Fruit fly (Drosophila melanogaster) whole organism: ENCODE measurements around the gene CG45116.
"Not testable (repeated sequence)": the region's sequence is repeated elsewhere in the genome, so short reads cannot be mapped to it uniquely, and the experiment has no call there.

Source experiments
- CG8478 ChIP-seq: fragments of >200 bp; optimal IDR thresholded peaks from 2 replicates; lab custom pipeline; 2018; ENCODE audit warnings: inconsistent platforms
- Dll ChIP-seq: fragments of >200 bp; optimal IDR thresholded peaks from 2 replicates; lab custom pipeline; 2017
- EcR ChIP-seq, 2 experiments: fragments of >200 bp; optimal IDR thresholded peaks; 2 replicates each; lab custom pipeline; 2017; ENCODE audit warnings: missing biosample characterization in 2 of 2, missing genetic modification characterization in 2 of 2, missing genetic modification reagents in 2 of 2
- pan ChIP-seq: fragments of >200 bp; optimal IDR thresholded peaks from 2 replicates; lab custom pipeline; 2017
- psq ChIP-seq: fragments of >200 bp; optimal IDR thresholded peaks from 2 replicates; lab custom pipeline; 2017
- usp ChIP-seq: fragments of >200 bp; optimal IDR thresholded peaks from 2 replicates; lab custom pipeline; 2017; ENCODE audit warnings: missing biosample characterization, missing genetic modification characterization, mixed read lengths

CG45116 gene

DNA sequence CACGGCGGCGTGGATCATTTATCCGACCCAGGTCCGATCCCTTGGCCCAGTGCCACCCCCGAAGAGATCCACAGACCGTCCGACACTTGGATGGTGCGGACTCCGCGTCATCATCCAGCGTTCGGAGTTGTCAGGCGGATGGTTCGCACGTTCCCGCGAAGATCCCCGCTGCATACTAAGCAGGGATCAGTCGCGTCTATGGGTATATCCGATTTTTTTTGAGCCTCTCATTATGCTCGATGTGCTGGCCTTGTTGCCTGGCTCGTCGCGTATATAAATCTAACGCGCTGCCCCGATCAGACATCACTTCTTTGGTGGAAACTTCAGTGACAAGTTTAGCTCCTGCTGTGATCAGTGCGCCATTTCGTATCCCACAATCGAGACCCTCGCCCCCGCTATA, 12.6 kb downstream of the CG45116 start, which contains the start of gene CG11370:
TSS of gene CG11370 (plus strand) at position 301 of the 400 bp plus-strand sequence.
- TF ChIP-seq Dll (lab: Kevin White, UChicago) (no peak), pan (lab: Kevin White, UChicago) (no peak), psq (no peak), usp (GFP tag; lab: Kevin White, UChicago) (no peak), EcR (GFP tag; optimal IDR thresholded peaks at IDR 0.05; lab: Kevin White, UChicago) (no peak), CG8478 (no peak)

DNA sequence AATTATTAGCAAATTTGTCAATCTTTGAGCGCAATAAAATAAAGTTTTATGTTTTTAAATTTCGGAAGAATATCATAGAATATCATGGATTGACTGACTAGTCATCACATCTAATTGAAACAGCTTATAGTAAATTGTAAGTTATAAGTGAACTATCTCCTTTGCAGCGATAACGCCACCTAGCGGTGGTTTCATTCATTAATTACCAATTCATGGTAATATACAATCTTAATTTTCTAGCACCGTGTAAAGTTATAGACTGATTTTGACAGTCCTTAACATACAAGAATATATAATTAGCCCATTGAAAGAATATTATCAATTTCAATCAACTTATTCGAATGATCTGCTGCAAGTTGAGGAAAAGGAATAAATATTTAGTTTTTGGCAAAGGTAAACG, 14.4 kb downstream of the CG45116 start:
- TF ChIP-seq psq (no peak), usp (GFP tag; lab: Kevin White, UChicago) (no peak), EcR (GFP tag; optimal IDR thresholded peaks at IDR 0.05; lab: Kevin White, UChicago) (no peak), CG8478 (no peak), Dll (lab: Kevin White, UChicago) (no peak), pan (lab: Kevin White, UChicago) (no peak)

dm6 chr3L:22717137-22717767, 18.0 kb downstream of the CG45116 start, which contains the start of the genes ArfGAP3 and CG32452:
Gene ArfGAP3, minus strand, starts transcription at chr3L:22717577.
Gene CG32452, plus strand, starts transcription at chr3L:22717728.
- TF ChIP-seq usp (GFP tag; lab: Kevin White, UChicago): no peak
- no peak for TF ChIP-seq pan (lab: Kevin White, UChicago)
- no peak for TF ChIP-seq Dll (lab: Kevin White, UChicago)
- no peak for TF ChIP-seq psq
- TF ChIP-seq EcR (GFP tag; optimal IDR thresholded peaks at IDR 0.05; lab: Kevin White, UChicago): no peak
- no peak for TF ChIP-seq CG8478

DNA sequence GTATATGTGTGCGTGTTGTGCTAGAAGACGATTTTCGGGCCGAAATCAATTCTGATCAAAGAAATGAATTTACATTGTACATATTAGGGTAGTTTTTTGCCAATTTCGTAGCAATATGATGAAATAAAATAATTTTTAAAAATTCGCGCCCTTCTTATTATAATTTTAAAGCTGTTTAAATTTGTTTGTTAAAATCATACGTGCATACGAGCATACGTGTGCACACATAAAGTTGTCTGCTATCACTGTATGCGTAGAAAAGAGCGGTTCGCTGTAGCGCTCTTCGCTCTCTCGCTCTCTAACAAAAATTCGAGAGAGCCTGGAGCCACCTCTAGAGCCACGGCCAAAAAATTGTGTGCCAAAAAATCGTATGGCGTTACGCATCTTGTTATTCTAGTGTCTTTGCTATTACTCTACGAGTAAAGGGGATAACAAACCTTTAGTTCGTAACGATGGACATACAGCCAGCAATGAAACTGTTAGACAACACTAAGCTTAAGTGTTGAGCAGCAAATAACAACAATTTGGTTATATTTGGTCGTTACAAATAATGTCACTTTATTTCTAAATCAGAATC, 21.5 kb downstream of the CG45116 start, which contains the start of gene mael:
TSS of gene mael (plus strand) at position 510 of the 577 bp plus-strand sequence.
- not testable (repeated sequence) for TF ChIP-seq usp (GFP tag; lab: Kevin White, UChicago); Dll (lab: Kevin White, UChicago); psq

- TF ChIP-seq usp (GFP tag; lab: Kevin White, UChicago) (no peak), pan (lab: Kevin White, UChicago) (no peak), CG8478 (no peak), psq (no peak), Dll (lab: Kevin White, UChicago) (no peak), EcR (GFP tag; optimal IDR thresholded peaks at IDR 0.05; lab: Kevin White, UChicago) (no peak)
Measured at dm6 chr3L:22721991-22722390, 22.8 kb downstream of the CG45116 start, which contains the start of gene CG14451. Gene CG14451, minus strand, starts transcription at chr3L:22722091.

DNA sequence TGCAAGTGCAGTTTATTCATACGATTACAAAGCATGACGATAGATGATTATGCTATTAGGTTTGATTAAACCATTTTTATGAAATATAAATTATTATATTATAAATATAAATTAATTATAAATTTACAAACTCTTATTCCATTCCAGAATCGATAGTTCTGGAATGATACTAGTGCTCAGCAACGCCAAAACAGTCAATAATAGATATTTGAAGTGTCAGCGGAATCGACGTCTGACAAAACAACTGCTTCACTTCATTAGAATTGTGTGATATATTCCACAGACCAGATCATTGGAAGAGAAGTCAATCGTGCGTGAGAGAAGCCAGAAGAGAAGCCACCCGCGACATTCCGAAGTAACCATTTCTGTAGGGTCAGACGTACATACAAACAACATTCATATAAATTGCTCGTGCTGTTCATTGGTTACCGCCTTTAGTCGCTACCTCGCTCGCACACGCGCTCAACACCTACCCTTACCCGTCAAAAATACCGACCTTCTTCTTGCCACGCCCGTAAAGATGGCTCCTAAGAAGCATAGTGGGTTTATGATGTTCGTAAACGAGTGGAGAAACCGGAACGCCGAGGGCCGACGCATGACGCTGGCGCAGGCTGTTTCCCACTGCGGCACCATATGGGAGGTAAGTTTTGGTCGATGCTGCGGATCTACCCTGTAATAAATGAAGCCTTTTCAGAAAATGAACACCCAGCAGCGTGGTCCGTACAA, 25.0 kb downstream of the CG45116 start:
- TF ChIP-seq pan (lab: Kevin White, UChicago): no peak
- TF ChIP-seq CG8478: no peak
- no peak for TF ChIP-seq Dll (lab: Kevin White, UChicago)
- no peak for TF ChIP-seq usp (GFP tag; lab: Kevin White, UChicago)
- TF ChIP-seq EcR (GFP tag; optimal IDR thresholded peaks at IDR 0.05; lab: Kevin White, UChicago): no peak
- no peak for TF ChIP-seq psq

- TF ChIP-seq psq (no peak), pan (lab: Kevin White, UChicago) (no peak), EcR (GFP tag; optimal IDR thresholded peaks at IDR 0.05; lab: Kevin White, UChicago) (no peak), Dll (lab: Kevin White, UChicago) (no peak), usp (GFP tag; lab: Kevin White, UChicago) (no peak), CG8478 (no peak)
Measured at dm6 chr3L:22727739-22728335, 28.6 kb downstream of the CG45116 start, which contains the start of the genes CG14450 and CG11367. Gene CG14450, minus strand, starts transcription at chr3L:22727789. Gene CG11367, plus strand, starts transcription at chr3L:22728111.

DNA sequence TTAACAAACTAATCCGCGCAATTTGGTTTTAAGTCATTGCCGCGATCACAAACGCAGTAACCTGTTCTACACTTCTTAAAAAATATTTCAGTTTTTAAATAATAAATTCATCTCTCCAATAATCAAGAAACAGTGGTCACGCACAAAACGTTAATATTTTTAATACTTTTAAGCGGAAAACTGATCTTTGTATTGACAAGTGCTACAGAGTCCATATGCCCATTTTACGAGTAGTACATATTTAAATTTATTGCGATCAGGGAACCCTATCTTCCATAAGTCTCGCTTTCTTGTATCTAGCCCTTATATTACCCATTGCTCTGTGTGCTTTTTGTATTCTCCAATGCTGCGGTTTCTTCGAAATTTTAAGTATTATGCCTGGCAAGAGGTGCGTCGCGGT, 30.2 kb downstream of the CG45116 start, which contains the start of gene CG32454:
TSS of gene CG32454 (plus strand) at position 301 of the 400 bp plus-strand sequence.
- TF ChIP-seq usp (GFP tag; lab: Kevin White, UChicago) (no peak), Dll (lab: Kevin White, UChicago) (no peak), psq (no peak), pan (lab: Kevin White, UChicago) (no peak), EcR (GFP tag; optimal IDR thresholded peaks at IDR 0.05; lab: Kevin White, UChicago) (no peak)

DNA sequence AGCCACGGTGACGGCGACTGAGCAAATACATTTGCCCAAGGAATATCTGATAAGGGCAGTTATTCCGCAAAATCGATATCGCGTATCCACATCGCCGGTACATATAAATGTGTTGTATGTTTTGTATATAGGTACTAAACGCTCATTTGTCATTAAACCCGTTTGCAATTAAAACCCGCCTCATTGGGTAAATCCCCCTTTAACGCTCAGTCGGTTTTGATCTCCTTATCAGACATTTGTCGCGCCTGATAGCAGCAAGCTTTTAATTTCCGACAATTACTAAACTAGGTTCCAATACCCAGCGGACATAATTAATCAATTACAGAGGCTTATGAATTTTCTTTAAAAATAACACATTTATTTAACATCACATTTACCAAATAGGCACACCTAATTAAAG, 32.2 kb downstream of the CG45116 start:
- TF ChIP-seq pan (lab: Kevin White, UChicago) (no peak), CG8478 (no peak), EcR (GFP tag; optimal IDR thresholded peaks at IDR 0.05; lab: Kevin White, UChicago) (no peak), usp (GFP tag; lab: Kevin White, UChicago) (no peak), psq (no peak), Dll (lab: Kevin White, UChicago) (no peak)

dm6 chr3L:22733607-22734006, 34.4 kb downstream of the CG45116 start:
- TF ChIP-seq EcR (GFP tag; optimal IDR thresholded peaks at IDR 0.05; lab: Kevin White, UChicago) (no peak), CG8478 (no peak), psq (no peak), pan (lab: Kevin White, UChicago) (no peak), Dll (lab: Kevin White, UChicago) (no peak), usp (GFP tag; lab: Kevin White, UChicago) (no peak)
